Worm (Caenorhabditis elegans) whole organism, L4 larva: ENCODE data around the gene F45G2.9.

Experiments
- D1046.2 ChIP-seq: fragments of 200-800 bp; sonication (Bioruptor generic); IDR thresholded peaks from 2 replicates; pipeline ENCODE4 v1.3.6; 2022; ENCODE audit warnings: missing genetic modification characterization, missing compliant biosample characterization
- F26F4.8 ChIP-seq: fragments of 200-800 bp; sonication (Bioruptor generic); conservative IDR thresholded peaks from 2 replicates; pipeline ENCODE4 v1.3.6; 2022; ENCODE audit warnings: missing genetic modification characterization, missing compliant biosample characterization
- F44E2.7 ChIP-seq: fragments of 200-800 bp; sonication (Bioruptor generic); IDR thresholded peaks from 2 replicates; pipeline ENCODE4 v2.1.2; 2022; ENCODE audit warnings: missing genetic modification characterization, missing compliant biosample characterization
- T26A8.4 ChIP-seq: fragments of 200-800 bp; sonication (Bioruptor generic); IDR thresholded peaks from 2 replicates; pipeline ENCODE4 v1.3.6; 2022; ENCODE audit warnings: missing genetic modification characterization, missing compliant biosample characterization
- Y105C5A.15 ChIP-seq: fragments of 200-800 bp; sonication (Bioruptor generic); IDR thresholded peaks from 2 replicates; pipeline ENCODE4 v1.3.6; 2022; ENCODE audit warnings: missing genetic modification characterization, missing compliant biosample characterization
- Y48G9A.11 ChIP-seq: fragments of 200-800 bp; sonication (Bioruptor generic); IDR thresholded peaks from 2 replicates; pipeline ENCODE4 v1.3.6; 2022; ENCODE audit warnings: missing genetic modification reagents, missing genetic modification characterization, missing compliant biosample characterization
- aha-1 ChIP-seq: fragments of 150-350 bp; peaks from one replicate; lab custom pipeline; 2014; ENCODE audit warnings: missing biosample characterization, missing genetic modification characterization
- arid-1 ChIP-seq: fragments of 200-800 bp; sonication (Bioruptor generic); conservative IDR thresholded peaks from 2 replicates; pipeline ENCODE4 v1.3.6; 2022; ENCODE audit warnings: missing genetic modification reagents, missing genetic modification characterization, missing compliant biosample characterization
- attf-4 ChIP-seq: sonication (generic microtip); optimal IDR thresholded peaks from 3 replicates; lab custom pipeline; 2017; ENCODE audit warnings: missing biosample characterization, missing genetic modification characterization
- ceh-28 ChIP-seq: fragments of 150-350 bp; optimal IDR thresholded peaks from 2 replicates; lab custom pipeline; 2014; ENCODE audit warnings: missing biosample characterization, missing genetic modification reagents, missing genetic modification characterization
- ceh-44 ChIP-seq: fragments of 200-800 bp; sonication (Bioruptor generic); IDR thresholded peaks from 2 replicates; pipeline ENCODE4 v1.3.6; 2022; ENCODE audit warnings: missing genetic modification reagents, missing genetic modification characterization, missing compliant biosample characterization
- ctbp-1 ChIP-seq: fragments of 200-800 bp; sonication (Bioruptor generic); IDR thresholded peaks from 2 replicates; pipeline ENCODE4 v1.3.6; 2022; ENCODE audit warnings: missing genetic modification reagents, missing genetic modification characterization, missing compliant biosample characterization
- dmd-6 ChIP-seq: fragments of 200-800 bp; sonication (Bioruptor generic); IDR thresholded peaks from 2 replicates; pipeline ENCODE4 v1.3.6; 2022; ENCODE audit warnings: missing genetic modification reagents, missing genetic modification characterization, missing compliant biosample characterization
- dmd-8 ChIP-seq: fragments of 200-800 bp; sonication (Bioruptor generic); IDR thresholded peaks from 2 replicates; pipeline ENCODE4 v1.3.6; 2022; ENCODE audit warnings: missing genetic modification characterization, missing compliant biosample characterization
- dpl-1 ChIP-seq: fragments of 150-350 bp; optimal IDR thresholded peaks from 2 replicates; lab custom pipeline; 2014; ENCODE audit warnings: missing biosample characterization, missing genetic modification reagents, missing genetic modification characterization
- gei-8 ChIP-seq: fragments of 200-800 bp; sonication (Bioruptor generic); optimal IDR thresholded peaks from 2 replicates; lab custom pipeline; 2018; ENCODE audit warnings: mild to moderate bottlenecking, missing genetic modification characterization, missing compliant biosample characterization
- hif-1 ChIP-seq, 2 experiments: sonication (generic microtip); optimal IDR thresholded peaks; 2 replicates each; lab custom pipeline; 2016 to 2017; ENCODE audit warnings: missing compliant biosample characterization in 2 of 2, missing genetic modification characterization in 2 of 2, missing genetic modification reagents in 2 of 2, missing genotype in 2 of 2, mild to moderate bottlenecking in 1 of 2
- hlh-30 ChIP-seq: sonication (generic microtip); optimal IDR thresholded peaks from 2 replicates; lab custom pipeline; 2017; ENCODE audit warnings: antibody characterized with exemption, mild to moderate bottlenecking, missing genetic modification characterization, missing compliant biosample characterization; ENCODE audit not compliant: insufficient read depth
- lin-13 ChIP-seq: fragments of 150-350 bp; optimal IDR thresholded peaks from 2 replicates; lab custom pipeline; 2014; ENCODE audit warnings: missing biosample characterization, missing genetic modification reagents, missing genetic modification characterization
- lin-38 ChIP-seq: fragments of 200-800 bp; sonication (Bioruptor generic); IDR thresholded peaks from 2 replicates; pipeline ENCODE4 v1.3.6; 2022; ENCODE audit warnings: missing genetic modification reagents, missing genetic modification characterization, missing compliant biosample characterization
- lsy-2 ChIP-seq, 2 experiments: fragments of 150-350 bp in 1 of 2; sonication (generic microtip) in 1 of 2; optimal IDR thresholded peaks; 2 replicates each; lab custom pipeline; 2014 to 2017; ENCODE audit warnings: missing biosample characterization in 2 of 2, missing genetic modification characterization in 2 of 2
- madf-5 ChIP-seq, 2 experiments: fragments of 200-800 bp; sonication (Bioruptor generic); IDR thresholded peaks; 2 replicates each; pipeline ENCODE4 v1.3.6; 2022; ENCODE audit warnings: missing compliant biosample characterization in 2 of 2, missing genetic modification characterization in 2 of 2
- mdl-1 ChIP-seq, 2 experiments: fragments of 150-350 bp in 1 of 2; sonication (generic microtip) in 1 of 2; optimal IDR thresholded peaks; 2 replicates each; lab custom pipeline; 2014 to 2017; ENCODE audit warnings: missing biosample characterization in 2 of 2, missing genetic modification characterization in 2 of 2
- mep-1 ChIP-seq: fragments of 150-350 bp; sonication (generic microtip); optimal IDR thresholded peaks from 3 replicates; lab custom pipeline; 2014; ENCODE audit warnings: missing biosample characterization, missing genetic modification characterization
- mes-2 ChIP-seq: sonication (generic microtip); optimal IDR thresholded peaks from 2 replicates; lab custom pipeline; 2016; ENCODE audit warnings: missing genotype, mild to moderate bottlenecking, missing genetic modification characterization, missing compliant biosample characterization; ENCODE audit not compliant: poor library complexity, severe bottlenecking
- mxl-2 ChIP-seq: fragments of 200-800 bp; sonication (Bioruptor generic); conservative IDR thresholded peaks from 2 replicates; pipeline ENCODE4 v1.3.6; 2022; ENCODE audit warnings: missing genetic modification reagents, missing genetic modification characterization, missing compliant biosample characterization
- nhr-102 ChIP-seq: sonication (generic microtip); optimal IDR thresholded peaks from 2 replicates; lab custom pipeline; 2016; ENCODE audit warnings: mild to moderate bottlenecking, missing genetic modification characterization, moderate library complexity, missing compliant biosample characterization
- nhr-11 ChIP-seq: fragments of 150-350 bp; optimal IDR thresholded peaks from 2 replicates; lab custom pipeline; 2014; ENCODE audit warnings: missing biosample characterization, missing genetic modification characterization
- nhr-111 ChIP-seq: fragments of 200-800 bp; sonication (Bioruptor generic); optimal IDR thresholded peaks from 2 replicates; lab custom pipeline; 2018; ENCODE audit warnings: mild to moderate bottlenecking, missing genetic modification characterization, missing compliant biosample characterization
- nhr-28 ChIP-seq: fragments of 150-350 bp; optimal IDR thresholded peaks from 2 replicates; lab custom pipeline; 2014; ENCODE audit warnings: missing biosample characterization, missing genetic modification characterization
- nhr-41 ChIP-seq: fragments of 200-800 bp; sonication (Bioruptor generic); IDR thresholded peaks from 2 replicates; pipeline ENCODE4 v1.3.6; 2022; ENCODE audit warnings: missing genetic modification reagents, missing genetic modification characterization, missing compliant biosample characterization
- nhr-42 ChIP-seq: fragments of 200-800 bp; sonication (Bioruptor generic); IDR thresholded peaks from 2 replicates; pipeline ENCODE4 v1.3.6; 2022; ENCODE audit warnings: missing genetic modification characterization, missing compliant biosample characterization
- nhr-6 ChIP-seq: fragments of 150-350 bp; optimal IDR thresholded peaks from 2 replicates; lab custom pipeline; 2014; ENCODE audit warnings: missing biosample characterization, missing genetic modification characterization
- nhr-77 ChIP-seq: fragments of 150-350 bp; optimal IDR thresholded peaks from 2 replicates; lab custom pipeline; 2014; ENCODE audit warnings: missing biosample characterization, missing genetic modification characterization
- php-3 ChIP-seq: fragments of 200-800 bp; sonication (Bioruptor generic); IDR thresholded peaks from 2 replicates; pipeline ENCODE4 v1.3.6; 2022; ENCODE audit warnings: missing genetic modification reagents, missing genetic modification characterization, missing compliant biosample characterization
- pqm-1 ChIP-seq: sonication (generic microtip); optimal IDR thresholded peaks from 2 replicates; lab custom pipeline; 2017; ENCODE audit warnings: missing biosample characterization, missing genetic modification characterization
- set-16 ChIP-seq: fragments of 200-800 bp; sonication (Bioruptor generic); IDR thresholded peaks from 2 replicates; pipeline ENCODE4 v1.3.6; 2022; ENCODE audit warnings: missing genetic modification reagents, missing genetic modification characterization, missing compliant biosample characterization
- snpc-1.2 ChIP-seq: fragments of 200-800 bp; sonication (Bioruptor generic); IDR thresholded peaks from 2 replicates; pipeline ENCODE4 v1.3.6; 2022; ENCODE audit warnings: missing genetic modification reagents, missing genetic modification characterization, missing compliant biosample characterization
- snpc-4 ChIP-seq: fragments of 150-350 bp; optimal IDR thresholded peaks from 2 replicates; lab custom pipeline; 2014; ENCODE audit warnings: missing biosample characterization, missing genetic modification characterization
- spr-1 ChIP-seq: sonication (generic microtip); optimal IDR thresholded peaks from 2 replicates; lab custom pipeline; 2016; ENCODE audit warnings: mild to moderate bottlenecking, missing genetic modification characterization, missing compliant biosample characterization
- tra-1 ChIP-seq: fragments of 200-800 bp; sonication (Bioruptor generic); IDR thresholded peaks from 2 replicates; pipeline ENCODE4 v1.3.6; 2022; ENCODE audit warnings: missing genetic modification reagents, missing genetic modification characterization, missing compliant biosample characterization
- unc-130 ChIP-seq: sonication (generic microtip); optimal IDR thresholded peaks from 2 replicates; lab custom pipeline; 2016; ENCODE audit warnings: missing genetic modification reagents, missing genetic modification characterization, missing compliant biosample characterization
- vab-7 ChIP-seq: fragments of 200-800 bp; sonication (Bioruptor generic); IDR thresholded peaks from 2 replicates; pipeline ENCODE4 v1.3.6; 2022; ENCODE audit warnings: missing genetic modification reagents, missing genetic modification characterization, missing compliant biosample characterization
- zfp-3 ChIP-seq: fragments of 200-800 bp; sonication (Bioruptor generic); conservative IDR thresholded peaks from 2 replicates; pipeline ENCODE4 v1.3.6; 2022; ENCODE audit warnings: missing genetic modification reagents, missing genetic modification characterization, missing compliant biosample characterization
- zip-2 ChIP-seq: fragments of 150-350 bp; optimal IDR thresholded peaks from 2 replicates; lab custom pipeline; 2014; ENCODE audit warnings: missing biosample characterization, missing genetic modification characterization
- ztf-11 ChIP-seq: fragments of 150-350 bp; optimal IDR thresholded peaks from 2 replicates; lab custom pipeline; 2014; ENCODE audit warnings: missing biosample characterization, missing genetic modification characterization
- ztf-7 ChIP-seq: fragments of 150-350 bp; optimal IDR thresholded peaks from 2 replicates; lab custom pipeline; 2014; ENCODE audit warnings: missing biosample characterization, missing genetic modification characterization

Gene F45G2.9

DNA sequence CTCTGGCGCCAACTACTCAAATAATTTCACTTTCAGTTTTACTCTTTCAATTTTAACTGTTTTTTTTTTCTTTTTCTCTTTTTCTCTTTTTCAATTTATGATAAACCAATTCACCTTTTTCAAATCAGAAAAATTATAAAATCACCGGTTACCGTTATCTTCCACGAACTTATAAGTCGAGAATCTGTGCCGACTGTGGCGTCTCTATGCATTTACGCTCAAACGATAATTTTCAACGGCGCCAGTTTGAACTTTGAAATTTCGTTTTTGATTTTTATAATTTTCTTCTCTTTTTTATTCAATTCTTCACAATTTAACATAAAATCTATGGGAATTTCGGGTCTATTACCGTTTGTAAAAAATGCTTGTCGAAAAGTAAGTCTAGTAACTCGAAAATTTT, 13.3 kb downstream of the F45G2.9 start, which contains the start of gene exo-1:
Gene exo-1, plus strand, starts transcription at position 101 of the 400 bp plus-strand sequence.
- TF ChIP-seq snpc-1.2 (GFP tag; lab: Robert Waterston, UW) (no peak), attf-4 (tag; lab: Kevin White, UChicago) (no peak), lin-38 (GFP tag; lab: Robert Waterston, UW) (peak; percentile 94), mes-2 (tag; lab: Kevin White, UChicago) (peak; percentile 96), nhr-41 (no peak), hlh-30 (tag; lab: Kevin White, UChicago) (peak; percentile 54), lsy-2 (tag; optimal IDR thresholded peaks at IDR 0.05; lab: Kevin White, UChicago) (peak in 1 of 2 experiments; percentile 87), lin-13 (GFP tag; lab: Kevin White, UChicago) (peak; percentile 25), nhr-77 (tag; lab: Kevin White, UChicago) (peak; percentile 94), dmd-6 (no peak; the same call in 1 of the 2 replicates), ceh-44 (GFP tag; lab: Robert Waterston, UW) (0 out of 2 replicates have a peak, but pooled peaks have one; percentile 29), hif-1 (tag; optimal IDR thresholded peaks at IDR 0.05; lab: Kevin White, UChicago) (peak in 1 of 2 experiments; percentile 82), ztf-11 (tag; lab: Kevin White, UChicago) (no peak), nhr-11 (tag; lab: Kevin White, UChicago) (peak; percentile 51), nhr-28 (tag; lab: Kevin White, UChicago) (peak; percentile 82), dpl-1 (GFP tag; lab: Kevin White, UChicago) (peak; percentile 86), D1046.2 (0 out of 2 replicates have a peak, but pooled peaks have one; percentile 20), mdl-1 (tag; optimal IDR thresholded peaks at IDR 0.05; lab: Kevin White, UChicago) (peak in 1 of 2 experiments; percentile 24), pqm-1 (peak; percentile 52), ctbp-1 (GFP tag; lab: Robert Waterston, UW) (no peak), mep-1 (tag; lab: Kevin White, UChicago) (peak; percentile 80), nhr-6 (tag; lab: Kevin White, UChicago) (peak; percentile 74), unc-130 (peak; percentile 87), vab-7 (peak; percentile 28; the same call in 1 of the 2 replicates)
- TF ChIP-seq, all 104 proteins: peak for 18

DNA sequence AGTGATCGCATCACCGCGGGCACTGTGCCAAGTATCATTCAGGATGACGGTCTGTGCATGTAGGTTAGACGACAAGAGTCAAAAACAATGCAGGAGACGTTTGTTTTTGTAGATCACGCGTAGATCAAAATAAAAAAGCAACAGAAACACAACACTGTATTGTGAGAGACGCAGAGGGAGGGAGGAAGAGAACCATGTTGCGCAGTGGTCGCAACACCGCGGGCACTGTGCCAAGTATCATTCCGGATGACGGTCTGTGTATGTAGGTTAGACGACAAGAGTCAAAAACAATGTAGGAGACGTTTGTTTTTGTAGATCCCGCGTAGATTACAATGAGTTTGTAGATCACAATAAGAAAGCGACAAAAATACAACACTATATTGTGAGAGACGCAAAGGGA, 17.8 kb downstream of the F45G2.9 start:
- no peak for TF ChIP-seq snpc-4 (tag; lab: Kevin White, UChicago)
- no peak for TF ChIP-seq madf-5 (GFP tag; IDR thresholded peaks at IDR 0.05; lab: Robert Waterston, UW)
- TF ChIP-seq nhr-42 (GFP tag; lab: Robert Waterston, UW) = no peak
- TF ChIP-seq ceh-28 (tag; lab: Kevin White, UChicago) = no peak
- no peak for TF ChIP-seq nhr-102
- TF ChIP-seq zfp-3 = no peak
- no peak for TF ChIP-seq Y48G9A.11 (GFP tag; lab: Robert Waterston, UW)
- no peak for TF ChIP-seq mxl-2

DNA sequence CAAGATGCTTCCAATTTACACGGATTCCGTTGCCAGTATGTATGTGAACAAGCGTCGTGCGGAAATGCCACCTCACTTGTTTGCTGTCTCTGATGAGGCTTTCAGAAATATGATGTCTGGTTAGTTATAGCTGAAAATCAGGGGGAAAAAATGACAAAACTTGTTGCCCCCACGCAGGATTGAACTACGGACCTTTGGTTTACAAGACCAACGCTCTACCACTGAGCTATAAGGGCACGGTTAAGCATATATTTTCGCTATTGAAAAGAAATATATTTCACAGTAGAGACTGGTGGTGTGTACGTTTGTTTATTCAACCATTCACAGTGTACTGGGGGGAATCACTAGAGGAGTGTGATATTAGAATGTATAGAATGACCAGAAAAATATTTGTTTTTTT, 25.5 kb downstream of the F45G2.9 start:
- TF ChIP-seq F26F4.8 (GFP tag; lab: Robert Waterston, UW) = 0 out of 2 replicates have a peak, but pooled peaks have one; percentile 31
- no peak for TF ChIP-seq pqm-1
- no peak for TF ChIP-seq gei-8 (GFP tag; lab: Kevin White, UChicago)
- no peak for TF ChIP-seq aha-1
- 0 out of 2 replicates have a peak, but pooled peaks have one; percentile 30 for TF ChIP-seq T26A8.4 (GFP tag; lab: Robert Waterston, UW)
- 0 out of 2 replicates have a peak, but pooled peaks have one; percentile 12 for TF ChIP-seq tra-1 (GFP tag; lab: Robert Waterston, UW)
- peak; percentile 62; the same call in 1 of the 2 replicates for TF ChIP-seq vab-7
- TF ChIP-seq spr-1 (tag; lab: Kevin White, UChicago) = peak; percentile 9
- TF ChIP-seq zip-2 = peak; percentile 3
- 0 out of 2 replicates have a peak, but pooled peaks have one; percentile 33 for TF ChIP-seq snpc-1.2 (GFP tag; lab: Robert Waterston, UW)
- peak; percentile 24; the same call in 1 of the 2 replicates for TF ChIP-seq Y48G9A.11 (GFP tag; lab: Robert Waterston, UW)
- TF ChIP-seq ceh-44 (GFP tag; lab: Robert Waterston, UW) = peak; percentile 41; the same call in 1 of the 2 replicates
- TF ChIP-seq php-3 (GFP tag; lab: Robert Waterston, UW) = no peak
- no peak for TF ChIP-seq set-16 (GFP tag; lab: Robert Waterston, UW)
- peak; percentile 82 for TF ChIP-seq dmd-8 (GFP tag; lab: Robert Waterston, UW)
- peak; percentile 40 for TF ChIP-seq mes-2 (tag; lab: Kevin White, UChicago)
- no peak for TF ChIP-seq lin-38 (GFP tag; lab: Robert Waterston, UW)
- TF ChIP-seq nhr-111 (GFP tag; lab: Kevin White, UChicago) = no peak
- TF ChIP-seq zfp-3 = no peak
- no peak for TF ChIP-seq ztf-7 (tag; lab: Kevin White, UChicago)
- TF ChIP-seq Y105C5A.15 (GFP tag; lab: Robert Waterston, UW) = no peak
- no peak; the same call in 1 of the 2 replicates for TF ChIP-seq arid-1
- peak; percentile 59; the same call in 1 of the 2 replicates for TF ChIP-seq F44E2.7 (GFP tag; lab: Robert Waterston, UW)
- no peak for TF ChIP-seq dmd-6
- no peak for TF ChIP-seq mep-1 (tag; lab: Kevin White, UChicago)
